Worm (Caenorhabditis elegans) whole organism, mixed stage, embryonic: Measurements from ENCODE around the gene plx-2.
A peak's percentile ranks its signal among the peaks of the same experiment; 100 is the strongest.

Experiments
- ceh-83 ChIP-seq: fragments of 200-800 bp; sonication (Bioruptor generic); optimal IDR thresholded peaks from 2 replicates; lab custom pipeline; 2018; ENCODE audit warnings: mild to moderate bottlenecking, missing genetic modification characterization, missing compliant biosample characterization
- mab-5 ChIP-seq: fragments of 150-350 bp; optimal IDR thresholded peaks from 2 replicates; lab custom pipeline; 2014; ENCODE audit warnings: missing biosample characterization, missing genetic modification characterization
- mep-1 ChIP-seq: fragments of 150-350 bp; optimal IDR thresholded peaks from 2 replicates; lab custom pipeline; 2017; ENCODE audit warnings: missing biosample characterization, missing genetic modification reagents, missing genetic modification characterization, inconsistent platforms
- nhr-28 ChIP-seq: fragments of 150-350 bp; optimal IDR thresholded peaks from 2 replicates; lab custom pipeline; 2014; ENCODE audit warnings: missing biosample characterization, missing genetic modification characterization
- unc-62 ChIP-seq: fragments of 150-350 bp; optimal IDR thresholded peaks from 2 replicates; lab custom pipeline; 2014; ENCODE audit warnings: missing biosample characterization, missing genetic modification reagents, missing genetic modification characterization

ce11 chrII:14390036-14390763 is 34.5 kb downstream of the plx-2 start, which contains the start of the genes kbp-3 and nurf-1:
- TF ChIP-seq unc-62 (GFP tag; lab: Kevin White, UChicago) (peak; percentile 18), mab-5 (no peak), nhr-28 (tag; lab: Kevin White, UChicago) (no peak), mep-1 (tag; lab: Kevin White, UChicago) (peak; percentile 79), ceh-83 (GFP tag; lab: Kevin White, UChicago) (no peak)
